Fruit fly (Drosophila melanogaster): Measurements from ENCODE around the gene G6P.

G6P gene

DNA sequence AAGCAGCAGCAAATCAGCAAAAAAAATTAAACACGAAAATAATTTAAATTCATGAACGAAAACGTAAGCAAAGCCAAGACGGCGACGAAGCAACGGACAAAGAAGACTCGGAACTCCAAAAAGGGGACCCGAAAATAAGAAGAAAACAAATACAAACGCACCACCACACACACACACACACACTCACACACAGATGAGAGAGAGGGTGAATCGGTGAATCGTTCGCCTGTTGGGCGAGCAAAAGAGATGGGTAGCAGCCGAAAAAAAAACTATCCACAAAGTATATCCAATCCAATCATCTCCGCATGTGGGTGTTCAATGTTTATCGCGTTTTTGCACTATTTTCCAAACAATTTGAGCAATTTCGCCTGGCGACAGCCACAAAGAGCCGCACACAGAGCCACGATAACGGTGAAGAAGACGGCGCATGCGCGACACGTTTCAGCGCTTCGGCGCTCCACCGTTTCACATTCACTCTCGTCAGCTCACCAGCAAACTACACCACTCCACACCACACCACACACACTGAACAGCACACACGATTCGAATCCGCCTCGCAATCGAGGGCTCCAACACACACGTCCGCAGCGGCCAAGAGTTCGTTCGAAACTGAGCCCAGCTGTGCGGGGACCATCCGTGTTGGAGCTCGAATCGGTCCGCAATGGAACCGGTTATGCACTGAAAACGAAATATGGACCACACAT lies 14.2 kb upstream of the G6P start, which contains the start of gene Duox:
Duox (minus strand) TSS at position 612 of the 704 bp plus-strand sequence.
- TF ChIP-seq dl (GFP tag; optimal IDR thresholded peaks at IDR 0.05; ENCODE audit: insufficient read depth in 1 of 2, partially characterized antibody in 2 of 2): peak; percentile 12 to 32
- peak; percentile 74 for TF ChIP-seq Hr83 (GFP tag; optimal IDR thresholded peaks at IDR 0.05; ENCODE audit: poor library complexity, severe bottlenecking)
- TF ChIP-seq psq (GFP tag; optimal IDR thresholded peaks at IDR 0.05): peak; percentile 89
- peak; percentile 45 for TF ChIP-seq jim (GFP tag; optimal IDR thresholded peaks at IDR 0.05)
- TF ChIP-seq dmrt93B (GFP tag; optimal IDR thresholded peaks at IDR 0.05): no peak
- peak; percentile 7 for TF ChIP-seq Vsx2 (GFP tag; optimal IDR thresholded peaks at IDR 0.05; ENCODE audit: partially characterized antibody)
- no peak for TF ChIP-seq usp (GFP tag; optimal IDR thresholded peaks at IDR 0.05)
- TF ChIP-seq Dif (GFP tag; optimal IDR thresholded peaks at IDR 0.05; ENCODE audit: partially characterized antibody): peak; percentile 78

DNA sequence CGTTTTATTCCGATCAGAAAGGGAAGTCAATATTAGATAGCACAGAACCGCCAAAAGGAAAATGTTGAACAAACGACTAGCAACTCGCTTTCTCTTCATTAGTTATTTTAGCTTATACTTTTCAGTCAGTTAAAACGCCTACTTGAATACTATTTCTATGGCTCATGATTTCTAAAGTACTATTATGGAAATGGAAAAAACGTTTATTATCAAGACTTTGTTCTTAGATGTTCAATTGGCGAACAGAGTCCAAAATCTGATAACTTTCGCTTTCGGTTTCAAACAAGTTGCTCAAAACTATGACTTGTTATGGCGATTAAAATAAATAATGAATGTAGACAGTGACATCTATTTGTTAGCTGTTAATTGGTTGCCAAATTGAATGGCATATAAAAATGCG lies 9.8 kb upstream of the G6P start, which contains the start of gene CG3123:
CG3123 (minus strand) TSS at position 101 of the 400 bp plus-strand sequence.
- TF ChIP-seq OdsH (GFP tag; optimal IDR thresholded peaks at IDR 0.05) (no peak), Hr83 (GFP tag; optimal IDR thresholded peaks at IDR 0.05; ENCODE audit: poor library complexity, severe bottlenecking) (no peak), dl (GFP tag; optimal IDR thresholded peaks at IDR 0.05; ENCODE audit: insufficient read depth in 1 of 2, partially characterized antibody in 2 of 2) (no peak), br (GFP tag; optimal IDR thresholded peaks at IDR 0.05) (no peak), CG32264 (GFP tag; optimal IDR thresholded peaks at IDR 0.05) (no peak)

DNA sequence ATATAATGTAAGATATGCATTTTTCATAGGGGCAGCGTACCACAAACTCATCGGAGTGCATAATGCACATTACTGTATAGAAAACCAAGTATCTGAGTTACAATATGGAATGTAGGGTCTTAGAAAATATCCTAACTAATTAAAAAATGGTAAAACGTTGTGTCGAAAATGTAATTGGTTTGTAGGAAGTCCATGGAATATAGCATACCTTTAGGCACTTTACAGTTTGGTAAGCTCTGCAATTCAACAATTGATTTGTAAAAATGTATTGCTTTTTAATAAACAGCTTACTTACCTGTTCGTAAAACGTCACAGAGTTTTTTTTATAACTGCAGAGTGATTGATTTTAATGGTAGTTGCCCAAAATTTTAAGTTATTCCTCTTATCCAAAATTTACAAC lies 3.4 kb downstream of the G6P start, which contains the start of gene CG2964:
CG2964 (plus strand) TSS at position 301 of the 400 bp plus-strand sequence.
- TF ChIP-seq lola (GFP tag; optimal IDR thresholded peaks at IDR 0.05) (no peak), usp (GFP tag; optimal IDR thresholded peaks at IDR 0.05) (no peak), Myc (optimal IDR thresholded peaks at IDR 0.05) (peak; percentile 62), Dfd (GFP tag; optimal IDR thresholded peaks at IDR 0.05) (no peak), GATAd (GFP tag; optimal IDR thresholded peaks at IDR 0.05) (no peak), br (GFP tag; optimal IDR thresholded peaks at IDR 0.05) (no peak)

DNA sequence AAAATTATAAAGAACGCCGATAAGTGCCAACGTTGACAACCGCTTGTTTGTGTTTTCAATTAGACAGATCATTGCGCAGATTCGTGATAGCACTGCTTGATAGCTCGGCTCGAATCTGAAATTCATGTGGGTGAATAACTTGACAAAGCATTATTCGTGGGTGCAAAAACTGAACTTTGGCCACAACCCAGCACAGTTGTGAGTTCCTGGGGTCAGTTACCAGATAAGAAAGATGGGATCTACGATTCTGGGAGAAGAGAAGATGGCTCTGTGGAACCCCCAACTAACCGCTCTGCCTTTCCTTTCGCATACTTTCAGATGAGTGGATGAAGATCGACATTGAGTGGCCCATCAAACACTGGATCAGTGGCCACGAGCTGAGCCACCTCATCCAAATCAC lies 4.7 kb downstream of the G6P start:
- TF ChIP-seq Rel (GFP tag; optimal IDR thresholded peaks at IDR 0.05): no peak
- peak; percentile 77 for TF ChIP-seq Rel (tag; optimal IDR thresholded peaks at IDR 0.05)
- no peak for TF ChIP-seq h (GFP tag; optimal IDR thresholded peaks at IDR 0.05)
- no peak for TF ChIP-seq dl (GFP tag; optimal IDR thresholded peaks at IDR 0.05; ENCODE audit: insufficient read depth in 1 of 2, partially characterized antibody in 2 of 2)
- TF ChIP-seq Hr83 (GFP tag; optimal IDR thresholded peaks at IDR 0.05; ENCODE audit: poor library complexity, severe bottlenecking): no peak
- no peak for TF ChIP-seq dmrt93B (GFP tag; optimal IDR thresholded peaks at IDR 0.05)
- no peak for TF ChIP-seq CG32264 (GFP tag; optimal IDR thresholded peaks at IDR 0.05)
- no peak for TF ChIP-seq rgr (GFP tag; optimal IDR thresholded peaks at IDR 0.05)
- TF ChIP-seq Hnf4 (GFP tag; optimal IDR thresholded peaks at IDR 0.05): no peak
- no peak for TF ChIP-seq Dif (GFP tag; optimal IDR thresholded peaks at IDR 0.05; ENCODE audit: partially characterized antibody)
- TF ChIP-seq CrebA (GFP tag; optimal IDR thresholded peaks at IDR 0.05; ENCODE audit: borderline replicate concordance): peak; percentile 13
- no peak for TF ChIP-seq tai (GFP tag; optimal IDR thresholded peaks at IDR 0.05)

DNA sequence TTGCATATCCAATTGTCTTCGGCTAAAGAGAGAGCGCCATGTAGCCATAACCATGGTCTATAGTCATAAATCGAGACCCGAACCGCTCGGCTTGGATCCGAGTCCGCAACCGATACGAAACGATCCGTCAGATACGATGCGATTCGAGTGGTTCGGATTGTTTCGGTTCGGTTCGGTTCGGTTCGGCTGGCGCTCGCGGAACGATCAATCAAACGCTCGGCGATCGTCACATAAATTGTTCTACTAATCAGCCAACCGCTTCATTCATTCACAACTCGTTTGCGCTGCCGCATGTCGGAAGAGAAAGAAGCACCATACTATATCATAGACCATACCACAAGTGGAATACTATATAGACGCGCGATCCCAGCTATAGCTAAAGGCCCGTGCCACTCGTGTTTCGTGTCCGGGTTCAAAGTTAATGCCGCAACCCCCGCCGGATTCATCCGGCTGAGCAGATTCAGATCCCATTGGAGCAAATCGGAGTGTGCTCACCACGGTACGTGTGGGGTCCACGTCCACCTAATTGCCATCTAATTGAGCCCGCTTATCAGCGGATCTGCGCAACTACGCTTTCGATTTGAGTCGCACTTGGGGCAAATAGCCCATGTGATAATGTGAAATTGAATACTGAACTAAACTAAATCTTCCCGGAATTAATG lies 7.4 kb downstream of the G6P start:
- no peak for TF ChIP-seq sage (GFP tag; optimal IDR thresholded peaks at IDR 0.05)
- peak; percentile 3 for TF ChIP-seq CrebA (GFP tag; optimal IDR thresholded peaks at IDR 0.05; ENCODE audit: borderline replicate concordance)
- peak; percentile 12 for TF ChIP-seq Sp1 (GFP tag; optimal IDR thresholded peaks at IDR 0.05)
- no peak for TF ChIP-seq Abd-B (GFP tag; optimal IDR thresholded peaks at IDR 0.05)
- TF ChIP-seq br (GFP tag; optimal IDR thresholded peaks at IDR 0.05): peak; percentile 1
- no peak for TF ChIP-seq Dfd (GFP tag; optimal IDR thresholded peaks at IDR 0.05)
- no peak for TF ChIP-seq N (GFP tag; optimal IDR thresholded peaks at IDR 0.05)

DNA sequence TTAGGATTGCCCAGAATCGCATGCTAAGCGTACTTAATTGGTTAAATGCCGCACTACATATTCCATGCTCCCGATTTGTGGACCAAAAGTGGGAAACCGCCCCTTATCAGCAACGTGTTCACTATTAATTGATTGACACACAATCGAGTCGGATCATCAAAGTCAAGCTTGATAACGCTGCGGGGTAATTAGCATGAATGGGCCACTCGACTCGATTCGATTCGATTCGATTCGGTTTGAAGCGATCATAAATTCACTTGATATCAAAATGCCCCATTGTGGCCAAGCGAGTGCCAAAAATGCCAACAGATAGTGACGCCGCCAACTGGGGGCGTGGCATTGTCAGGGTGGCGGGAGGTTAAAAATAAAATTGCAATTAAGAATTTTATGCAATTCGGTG lies 8.0 kb downstream of the G6P start:
- TF ChIP-seq OdsH (GFP tag; optimal IDR thresholded peaks at IDR 0.05): no peak
- TF ChIP-seq Vsx2 (GFP tag; optimal IDR thresholded peaks at IDR 0.05; ENCODE audit: partially characterized antibody): no peak
- no peak for TF ChIP-seq psq (GFP tag; optimal IDR thresholded peaks at IDR 0.05)
- no peak for TF ChIP-seq pan (optimal IDR thresholded peaks at IDR 0.05)
- TF ChIP-seq tai (GFP tag; optimal IDR thresholded peaks at IDR 0.05): no peak
- no peak for TF ChIP-seq ey (GFP tag; optimal IDR thresholded peaks at IDR 0.05)
- TF ChIP-seq fru (GFP tag; optimal IDR thresholded peaks at IDR 0.05): no peak
- no peak for TF ChIP-seq Hr78 (GFP tag; optimal IDR thresholded peaks at IDR 0.05)
- TF ChIP-seq Dif (GFP tag; optimal IDR thresholded peaks at IDR 0.05; ENCODE audit: partially characterized antibody): no peak
- TF ChIP-seq foxo (GFP tag; optimal IDR thresholded peaks at IDR 0.05): no peak
- no peak for TF ChIP-seq GATAd (GFP tag; optimal IDR thresholded peaks at IDR 0.05)
- TF ChIP-seq dmrt93B (GFP tag; optimal IDR thresholded peaks at IDR 0.05): no peak
- TF ChIP-seq HLH106 (tag; optimal IDR thresholded peaks at IDR 0.05): no peak
